Worm (Caenorhabditis elegans) whole organism, midembryonic: Measurements from ENCODE around the gene hpl-2.

Experiments used
- klf-2 ChIP-seq: fragments of 200-800 bp; sonication (Bioruptor generic); conservative IDR thresholded peaks from 2 replicates; pipeline ENCODE4 v1.3.6; 2022; ENCODE audit warnings: missing genetic modification reagents, missing genetic modification characterization, missing compliant biosample characterization
- med-1 ChIP-seq: sonication (generic microtip); optimal IDR thresholded peaks from 2 replicates; lab custom pipeline; 2017; ENCODE audit warnings: missing genetic modification characterization, mild to moderate bottlenecking, missing compliant biosample characterization, antibody characterized with exemption, missing genetic modification reagents; ENCODE audit not compliant: insufficient read depth

ce11 chrIII:10721056-10721455 lies 34.3 kb downstream of the hpl-2 start:
- TF ChIP-seq med-1: no peak
- TF ChIP-seq klf-2 (GFP tag; lab: Robert Waterston, UW): no peak
